Worm (Caenorhabditis elegans) whole organism, L4/young adult: ENCODE measurements around the gene cka-1.

Experiments
- W03F9.2 ChIP-seq: fragments of 150-350 bp; optimal IDR thresholded peaks from 2 replicates; lab custom pipeline; 2014; ENCODE audit warnings: missing biosample characterization, missing genetic modification characterization
- dao-5 ChIP-seq: sonication (generic microtip); optimal IDR thresholded peaks from 2 replicates; lab custom pipeline; 2016; ENCODE audit warnings: missing genotype, missing genetic modification characterization, moderate library complexity, missing compliant biosample characterization
- him-1 ChIP-seq: sonication (generic microtip); optimal IDR thresholded peaks from 2 replicates; lab custom pipeline; 2016; ENCODE audit warnings: missing genotype, missing genetic modification reagents, missing genetic modification characterization, missing compliant biosample characterization

- no peak for TF ChIP-seq W03F9.2 (tag; lab: Kevin White, UChicago)
- TF ChIP-seq him-1 (tag; lab: Kevin White, UChicago), result no peak
- TF ChIP-seq dao-5, result no peak
Observed at ce11 chrIV:9728376-9728775, 9.0 kb downstream of the cka-1 start, which contains the start of gene nhr-100.
